Fruit fly (Drosophila melanogaster): ENCODE results near the gene PH4alphaNE1.

PH4alphaNE1 gene

dm6 chr3R:30536432-30536831 is 36.3 kb upstream of the PH4alphaNE1 start (continued):
- TF ChIP-seq CG2120 (GFP tag; optimal IDR thresholded peaks at IDR 0.05) (peak; percentile 16), Ets65A (GFP tag) (peak; percentile 42), Pdp1 (GFP tag; optimal IDR thresholded peaks at IDR 0.05) (peak in 1 of 2 experiments; percentile 1), CG9932 (GFP tag; IDR thresholded peaks at IDR 0.05) (peak; percentile 22; the same call in 1 of the 2 replicates), Hand (GFP tag; optimal IDR thresholded peaks at IDR 0.05) (no peak), Hr51 (GFP tag; optimal IDR thresholded peaks at IDR 0.05) (peak in 1 of 2 experiments; percentile 35), Gug (GFP tag; IDR thresholded peaks at IDR 0.05) (0 out of 4 replicates have a peak, but pooled peaks have one; percentile 11), bsh (GFP tag; optimal IDR thresholded peaks at IDR 0.05) (peak in 1 of 2 experiments; percentile 28), CG9817 (tag; optimal IDR thresholded peaks at IDR 0.05) (peak; percentile 33), Mad (GFP tag; optimal IDR thresholded peaks at IDR 0.05) (no peak), ind (GFP tag; optimal IDR thresholded peaks at IDR 0.05) (no peak), Ptx1 (GFP tag; IDR thresholded peaks at IDR 0.05) (peak; percentile 31; the same call in 1 of the 2 replicates), unpg (GFP tag; optimal IDR thresholded peaks at IDR 0.05) (peak; percentile 35), Dip3 (GFP tag; optimal IDR thresholded peaks at IDR 0.05) (peak; percentile 5), CG10366 (GFP tag; IDR thresholded peaks at IDR 0.05) (peak; percentile 13; the same call in 1 of the 2 replicates), Oli (tag; optimal IDR thresholded peaks at IDR 0.05) (peak; percentile 27), Hsf (GFP tag; optimal IDR thresholded peaks at IDR 0.05) (peak; percentile 18), Spps (tag; optimal IDR thresholded peaks at IDR 0.05) (no peak), CG17385 (GFP tag; optimal IDR thresholded peaks at IDR 0.05) (peak; percentile 8), CG32767 (GFP tag; IDR thresholded peaks at IDR 0.05) (0 out of 2 replicates have a peak, but pooled peaks have one; percentile 19), slbo (GFP tag; IDR thresholded peaks at IDR 0.05) (0 out of 2 replicates have a peak, but pooled peaks have one; percentile 33)

- TF ChIP-seq CG4730 (GFP tag; IDR thresholded peaks at IDR 0.05) (no peak), croc (GFP tag; conservative IDR thresholded peaks at IDR 0.05) (no peak), crol (GFP tag; IDR thresholded peaks at IDR 0.05) (peak; percentile 61; the same call in 1 of the 2 replicates), BEAF-32 (GFP tag; optimal IDR thresholded peaks at IDR 0.05) (no peak)
Observed at dm6 chr3R:30534444-30534843, 34.3 kb upstream of the PH4alphaNE1 start.

dm6 chr3R:30531989-30532653 is 32.0 kb upstream of the PH4alphaNE1 start, which contains the start of gene tmod:
tmod (plus strand) TSS chr3R:30532607.
- TF ChIP-seq Max (GFP tag; optimal IDR thresholded peaks at IDR 0.05) (peak; percentile 20), CHES-1-like (GFP tag; optimal IDR thresholded peaks at IDR 0.05) (no peak), CG5953 (GFP tag; IDR thresholded peaks at IDR 0.05) (no peak), CG7928 (GFP tag; optimal IDR thresholded peaks at IDR 0.05) (no peak), CG4854 (GFP tag; optimal IDR thresholded peaks at IDR 0.05) (no peak), CG7556 (GFP tag; optimal IDR thresholded peaks at IDR 0.05) (peak; percentile 18), Dip3 (GFP tag; optimal IDR thresholded peaks at IDR 0.05) (no peak), CG1024 (GFP tag; IDR thresholded peaks at IDR 0.05) (0 out of 2 replicates have a peak, but pooled peaks have one; percentile 11), MBD-R2 (GFP tag; IDR thresholded peaks at IDR 0.05) (no peak), CG13424 (tag; optimal IDR thresholded peaks at IDR 0.05) (peak; percentile 63), CG8359 (GFP tag; optimal IDR thresholded peaks at IDR 0.05; ENCODE audit: borderline replicate concordance) (peak; percentile 41), CG1233 (GFP tag; optimal IDR thresholded peaks at IDR 0.05) (peak; percentile 2), CG15269 (tag; optimal IDR thresholded peaks at IDR 0.05) (peak; percentile 60), sd (tag; optimal IDR thresholded peaks at IDR 0.05) (no peak), mld (GFP tag; IDR thresholded peaks at IDR 0.05; ENCODE audit: partially characterized antibody) (no peak), Doc3 (GFP tag; IDR thresholded peaks at IDR 0.05; ENCODE audit: partially characterized antibody) (no peak; the same call in 2 of the 3 replicates), CG30431 (GFP tag; optimal IDR thresholded peaks at IDR 0.05) (no peak), insv (GFP tag; optimal IDR thresholded peaks at IDR 0.05) (no peak), wdn (GFP tag; IDR thresholded peaks at IDR 0.05) (no peak), Nf-YA (GFP tag; IDR thresholded peaks at IDR 0.05) (no peak), croc (GFP tag; conservative IDR thresholded peaks at IDR 0.05) (peak; percentile 21; the same call in 1 of the 3 replicates), CG6175 (GFP tag; IDR thresholded peaks at IDR 0.05) (peak; percentile 51; the same call in 1 of the 3 replicates), btn (GFP tag; optimal IDR thresholded peaks at IDR 0.05) (no peak), CG14441 (GFP tag; IDR thresholded peaks at IDR 0.05) (0 out of 2 replicates have a peak, but pooled peaks have one; percentile 5)
